Fruit fly (Drosophila melanogaster): ENCODE data around the gene Sfp65A.

The Sfp65A gene

DNA sequence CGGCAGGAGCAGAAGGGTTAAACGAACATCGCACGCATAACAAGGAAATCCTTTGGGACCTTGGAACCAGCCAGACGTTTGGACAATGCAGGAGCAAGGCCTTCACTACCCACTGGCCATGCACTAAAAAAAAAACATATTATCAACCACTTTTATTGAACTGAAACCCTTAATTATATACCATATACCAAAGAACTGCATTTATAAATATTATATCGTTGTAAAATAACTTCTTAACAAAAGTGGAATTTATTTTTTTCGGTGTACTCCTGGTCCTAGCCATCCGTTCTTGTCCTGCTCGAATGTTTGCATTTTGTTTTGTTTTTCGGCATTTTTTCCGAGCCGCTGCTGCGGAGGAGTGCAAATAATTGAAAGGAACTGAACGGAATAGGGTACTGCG, 14.1 kb downstream of the Sfp65A start (continued):
- peak; percentile 6 for TF ChIP-seq CG1621 (tag; optimal IDR thresholded peaks at IDR 0.05)
- peak; percentile 54 for TF ChIP-seq cyc (GFP tag; optimal IDR thresholded peaks at IDR 0.05)
- no peak for TF ChIP-seq Blimp-1 (GFP tag; optimal IDR thresholded peaks at IDR 0.05)
- no peak for TF ChIP-seq lz (GFP tag; optimal IDR thresholded peaks at IDR 0.05)
- TF ChIP-seq Eip75B (GFP tag; optimal IDR thresholded peaks at IDR 0.05), result peak; percentile 10
- peak; percentile 23; the same call in 1 of the 3 replicates for TF ChIP-seq CG8119 (GFP tag; IDR thresholded peaks at IDR 0.05)
- no peak for TF ChIP-seq Hr4 (GFP tag; optimal IDR thresholded peaks at IDR 0.05)
- peak; percentile 43 for TF ChIP-seq CG11762 (GFP tag; optimal IDR thresholded peaks at IDR 0.05; ENCODE audit: insufficient read depth)
- TF ChIP-seq OdsH (GFP tag; optimal IDR thresholded peaks at IDR 0.05), result peak; percentile 39
- TF ChIP-seq Eip78C (GFP tag), result peak; percentile 83
- TF ChIP-seq achi (GFP tag; optimal IDR thresholded peaks at IDR 0.05), result peak; percentile 40
- TF ChIP-seq CG16779 (tag; optimal IDR thresholded peaks at IDR 0.05), result no peak
- peak; percentile 3 for TF ChIP-seq Sox14 (GFP tag; optimal IDR thresholded peaks at IDR 0.05)
- TF ChIP-seq topi (GFP tag; optimal IDR thresholded peaks at IDR 0.05), result peak; percentile 59
- TF ChIP-seq CG8319 (GFP tag; optimal IDR thresholded peaks at IDR 0.05), result peak; percentile 27
- TF ChIP-seq ss (GFP tag; optimal IDR thresholded peaks at IDR 0.05), result peak; percentile 16 to 47
- TF ChIP-seq Sox102F (GFP tag; optimal IDR thresholded peaks at IDR 0.05), result peak; percentile 19
- TF ChIP-seq spab (GFP tag; optimal IDR thresholded peaks at IDR 0.05), result peak; percentile 52

DNA sequence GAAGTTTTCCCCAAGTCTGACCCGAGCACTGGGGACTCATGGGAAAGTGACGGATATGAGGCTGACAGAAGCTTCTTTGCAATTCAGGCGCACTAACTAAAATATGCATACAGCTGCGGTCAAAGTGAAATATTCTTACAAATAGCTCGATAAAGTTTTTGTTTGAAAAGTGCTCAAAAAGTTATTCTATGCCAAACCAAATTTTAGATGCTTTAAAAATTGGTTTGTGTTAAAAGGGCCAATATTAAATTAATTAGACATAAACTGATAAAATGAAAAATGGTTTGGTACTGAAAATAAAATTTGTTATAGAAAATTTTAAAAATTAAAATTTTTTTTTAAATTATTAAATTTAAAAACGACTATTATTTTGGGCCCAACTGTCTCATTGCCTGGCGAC, 16.6 kb downstream of the Sfp65A start:
- TF ChIP-seq Ets96B (tag; optimal IDR thresholded peaks at IDR 0.05) (peak; percentile 44), Gug (GFP tag; IDR thresholded peaks at IDR 0.05) (no peak), CG16779 (tag; optimal IDR thresholded peaks at IDR 0.05) (no peak), fkh (GFP tag; optimal IDR thresholded peaks at IDR 0.05) (no peak), Sox102F (GFP tag; optimal IDR thresholded peaks at IDR 0.05) (no peak), spab (GFP tag; optimal IDR thresholded peaks at IDR 0.05) (peak; percentile 24), Smox (GFP tag; optimal IDR thresholded peaks at IDR 0.05) (no peak), dsx (GFP tag; optimal IDR thresholded peaks at IDR 0.05; ENCODE audit: poor library complexity, severe bottlenecking) (no peak), CG1621 (tag; optimal IDR thresholded peaks at IDR 0.05) (no peak), Eip93F (GFP tag; optimal IDR thresholded peaks at IDR 0.05) (no peak), CG9139 (GFP tag; optimal IDR thresholded peaks at IDR 0.05) (no peak), Met (GFP tag; optimal IDR thresholded peaks at IDR 0.05) (no peak), CG10669 (GFP tag; optimal IDR thresholded peaks at IDR 0.05) (peak; percentile 35), CG3032 (tag; optimal IDR thresholded peaks at IDR 0.05) (no peak), vri (GFP tag; optimal IDR thresholded peaks at IDR 0.05) (no peak)

DNA sequence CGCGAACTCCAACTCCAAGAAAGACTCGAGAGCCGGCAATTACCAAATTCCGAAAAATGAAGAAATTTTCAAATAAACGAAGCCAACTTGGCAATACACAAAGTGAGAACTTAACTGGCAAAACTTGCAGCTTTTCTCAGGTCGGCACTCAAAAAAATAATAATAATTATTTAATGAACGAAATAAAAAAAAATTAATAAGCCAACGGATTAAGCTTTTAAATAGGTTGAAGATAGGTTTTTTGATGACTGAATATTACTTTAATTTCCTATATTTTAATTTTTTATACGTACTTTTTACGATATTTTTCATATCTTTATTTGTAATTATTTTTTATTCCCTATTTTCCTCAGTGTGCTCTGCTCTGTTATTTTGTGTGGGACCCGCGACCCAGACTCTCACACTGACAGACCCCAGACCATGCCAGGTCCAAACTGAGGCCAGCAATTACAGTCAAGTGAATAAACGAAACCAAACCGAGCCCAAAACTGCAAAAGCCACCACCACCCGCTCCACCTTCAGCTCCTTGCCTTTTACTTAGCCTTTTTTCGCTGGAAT, 19.6 kb downstream of the Sfp65A start:
- no peak for TF ChIP-seq Hr4 (GFP tag; optimal IDR thresholded peaks at IDR 0.05)
- TF ChIP-seq lz (GFP tag; optimal IDR thresholded peaks at IDR 0.05), result no peak
- no peak for TF ChIP-seq CG10669 (GFP tag; optimal IDR thresholded peaks at IDR 0.05)
- no peak for TF ChIP-seq Lpt (GFP tag; optimal IDR thresholded peaks at IDR 0.05)
- no peak for TF ChIP-seq ss (GFP tag; optimal IDR thresholded peaks at IDR 0.05)
- peak; percentile 19 for TF ChIP-seq Blimp-1 (GFP tag; optimal IDR thresholded peaks at IDR 0.05)
- TF ChIP-seq Ets96B (tag; optimal IDR thresholded peaks at IDR 0.05), result no peak
- no peak for TF ChIP-seq net (GFP tag; optimal IDR thresholded peaks at IDR 0.05)
- TF ChIP-seq CG8632 (GFP tag; optimal IDR thresholded peaks at IDR 0.05), result peak; percentile 7
- TF ChIP-seq CG6163 (GFP tag; IDR thresholded peaks at IDR 0.05), result no peak
- TF ChIP-seq pdm3 (GFP tag; optimal IDR thresholded peaks at IDR 0.05), result no peak
- peak; percentile 31 for TF ChIP-seq CG3919 (GFP tag; optimal IDR thresholded peaks at IDR 0.05)
- TF ChIP-seq CG8319 (GFP tag; optimal IDR thresholded peaks at IDR 0.05), result no peak
- TF ChIP-seq Gug (GFP tag; IDR thresholded peaks at IDR 0.05), result no peak
- no peak for TF ChIP-seq dac (GFP tag; optimal IDR thresholded peaks at IDR 0.05)
- TF ChIP-seq CG11762 (GFP tag; optimal IDR thresholded peaks at IDR 0.05; ENCODE audit: insufficient read depth), result peak; percentile 20
- TF ChIP-seq CG34406 (GFP tag; optimal IDR thresholded peaks at IDR 0.05), result peak; percentile 40
- TF ChIP-seq achi (GFP tag; optimal IDR thresholded peaks at IDR 0.05), result peak; percentile 30
- no peak for TF ChIP-seq CG7368 (GFP tag; optimal IDR thresholded peaks at IDR 0.05)
- TF ChIP-seq fd85E (GFP tag; optimal IDR thresholded peaks at IDR 0.05), result no peak
- no peak for TF ChIP-seq CG32006 (GFP tag; optimal IDR thresholded peaks at IDR 0.05)
- TF ChIP-seq CG4318 (GFP tag; optimal IDR thresholded peaks at IDR 0.05), result no peak
- peak; percentile 79 for TF ChIP-seq Eip78C (GFP tag)
- peak; percentile 37 for TF ChIP-seq Met (GFP tag; optimal IDR thresholded peaks at IDR 0.05)
- no peak for TF ChIP-seq Eip75B (GFP tag; optimal IDR thresholded peaks at IDR 0.05)
- TF ChIP-seq topi (GFP tag; optimal IDR thresholded peaks at IDR 0.05), result peak; percentile 54
- TF ChIP-seq CG6276 (GFP tag; optimal IDR thresholded peaks at IDR 0.05), result no peak
- TF ChIP-seq CG1621 (tag; optimal IDR thresholded peaks at IDR 0.05), result no peak
- no peak for TF ChIP-seq Eip93F (GFP tag; optimal IDR thresholded peaks at IDR 0.05)
- no peak for TF ChIP-seq salr (GFP tag; optimal IDR thresholded peaks at IDR 0.05)
- no peak for TF ChIP-seq Hr39 (GFP tag; optimal IDR thresholded peaks at IDR 0.05)
- no peak for TF ChIP-seq CG31627 (GFP tag; optimal IDR thresholded peaks at IDR 0.05)
